Fruit fly (Drosophila melanogaster): ENCODE measurements around the gene Aduk.
A peak's percentile ranks its signal among the peaks of the same experiment; 100 is the strongest.

The Aduk gene

dm6 chr3R:9351415-9352379 is 17.2 kb upstream of the Aduk start (continued):
- peak; percentile 70 for TF ChIP-seq CG7556 (GFP tag; optimal IDR thresholded peaks at IDR 0.05)
- TF ChIP-seq Hr51 (GFP tag; optimal IDR thresholded peaks at IDR 0.05) = peak; percentile 20 to 83
- TF ChIP-seq CG11093 (GFP tag; IDR thresholded peaks at IDR 0.05) = no peak
- TF ChIP-seq CHES-1-like (GFP tag; optimal IDR thresholded peaks at IDR 0.05) = peak; percentile 59
- TF ChIP-seq CG14667 (GFP tag; IDR thresholded peaks at IDR 0.05) = no peak
- TF ChIP-seq Myb (GFP tag; optimal IDR thresholded peaks at IDR 0.05) = no peak
- TF ChIP-seq Sin3A (optimal IDR thresholded peaks at IDR 0.05) = no peak
- no peak for TF ChIP-seq CG8281 (tag; optimal IDR thresholded peaks at IDR 0.05)
- TF ChIP-seq Ptx1 (GFP tag; IDR thresholded peaks at IDR 0.05) = 0 out of 2 replicates have a peak, but pooled peaks have one; percentile 22
- TF ChIP-seq danr (GFP tag; IDR thresholded peaks at IDR 0.05) = no peak
- peak; percentile 22 for TF ChIP-seq kay (GFP tag; optimal IDR thresholded peaks at IDR 0.05)
- TF ChIP-seq D19A (tag; optimal IDR thresholded peaks at IDR 0.05) = peak; percentile 63
- peak; percentile 89 for TF ChIP-seq sens (GFP tag)
- TF ChIP-seq Dip3 (GFP tag; optimal IDR thresholded peaks at IDR 0.05) = peak; percentile 73
- TF ChIP-seq HLHmδ (GFP tag; optimal IDR thresholded peaks at IDR 0.05) = no peak
- peak; percentile 19 for TF ChIP-seq ewg (GFP tag; optimal IDR thresholded peaks at IDR 0.05)
- no peak for TF ChIP-seq ham (GFP tag; IDR thresholded peaks at IDR 0.05)
- TF ChIP-seq CG43689 (GFP tag; IDR thresholded peaks at IDR 0.05) = no peak
- no peak for TF ChIP-seq chinmo (GFP tag; IDR thresholded peaks at IDR 0.05; ENCODE audit: partially characterized antibody)
- no peak for TF ChIP-seq CG6689 (GFP tag; IDR thresholded peaks at IDR 0.05)
- no peak for TF ChIP-seq BEAF-32 (GFP tag; optimal IDR thresholded peaks at IDR 0.05)
- no peak for TF ChIP-seq vvl (GFP tag; IDR thresholded peaks at IDR 0.05)
- no peak for TF ChIP-seq lmd (GFP tag; IDR thresholded peaks at IDR 0.05)
- peak; percentile 66 for TF ChIP-seq CG34376 (GFP tag; optimal IDR thresholded peaks at IDR 0.05)
- no peak for TF ChIP-seq p53 (GFP tag; optimal IDR thresholded peaks at IDR 0.05)
- peak; percentile 52 for TF ChIP-seq CG15011 (GFP tag; optimal IDR thresholded peaks at IDR 0.05)
- peak; percentile 75 for TF ChIP-seq CG9727 (GFP tag; optimal IDR thresholded peaks at IDR 0.05)
- TF ChIP-seq hbn (GFP tag; IDR thresholded peaks at IDR 0.05; ENCODE audit: partially characterized antibody) = no peak
- peak; percentile 66 for TF ChIP-seq Sox102F (GFP tag; optimal IDR thresholded peaks at IDR 0.05)
- no peak for TF ChIP-seq her (GFP tag; optimal IDR thresholded peaks at IDR 0.05)
- TF ChIP-seq CG33213 (GFP tag; optimal IDR thresholded peaks at IDR 0.05) = no peak
- peak; percentile 20 for TF ChIP-seq Side (GFP tag; optimal IDR thresholded peaks at IDR 0.05)
- no peak for TF ChIP-seq CG30020 (tag; optimal IDR thresholded peaks at IDR 0.05)
- no peak for TF ChIP-seq CG32772 (GFP tag; IDR thresholded peaks at IDR 0.05)
- TF ChIP-seq Hand (GFP tag; optimal IDR thresholded peaks at IDR 0.05) = peak; percentile 55
- no peak for TF ChIP-seq ranshi (GFP tag; IDR thresholded peaks at IDR 0.05)
- TF ChIP-seq CG17612 (GFP tag; IDR thresholded peaks at IDR 0.05) = no peak
- no peak for TF ChIP-seq CG11085 (GFP tag; IDR thresholded peaks at IDR 0.05)
- TF ChIP-seq CG8359 (GFP tag; optimal IDR thresholded peaks at IDR 0.05; ENCODE audit: borderline replicate concordance) = no peak
- TF ChIP-seq Deaf1 (tag; optimal IDR thresholded peaks at IDR 0.05) = peak; percentile 63
- peak; percentile 82 for TF ChIP-seq BtbVII (GFP tag; optimal IDR thresholded peaks at IDR 0.05)
- TF ChIP-seq CG12155 (GFP tag; optimal IDR thresholded peaks at IDR 0.05) = peak; percentile 69
- TF ChIP-seq Six4 (GFP tag; optimal IDR thresholded peaks at IDR 0.05) = no peak
- TF ChIP-seq sna (GFP tag; IDR thresholded peaks at IDR 0.05; ENCODE audit: partially characterized antibody) = no peak
- peak; percentile 51 for TF ChIP-seq Fer3 (tag; optimal IDR thresholded peaks at IDR 0.05)
- TF ChIP-seq CG13894 (tag; optimal IDR thresholded peaks at IDR 0.05) = peak; percentile 85
- peak; percentile 65 for TF ChIP-seq CG10147 (GFP tag; optimal IDR thresholded peaks at IDR 0.05)
- TF ChIP-seq ATbp (GFP tag; optimal IDR thresholded peaks at IDR 0.05) = no peak
- no peak for TF ChIP-seq Lhr (GFP tag; optimal IDR thresholded peaks at IDR 0.05)

Measured in whole organism, embryonic.